Fruit fly (Drosophila melanogaster): ENCODE data around the gene capt.
A peak's percentile ranks its signal among the peaks of the same experiment; 100 is the strongest.

Gene capt

DNA sequence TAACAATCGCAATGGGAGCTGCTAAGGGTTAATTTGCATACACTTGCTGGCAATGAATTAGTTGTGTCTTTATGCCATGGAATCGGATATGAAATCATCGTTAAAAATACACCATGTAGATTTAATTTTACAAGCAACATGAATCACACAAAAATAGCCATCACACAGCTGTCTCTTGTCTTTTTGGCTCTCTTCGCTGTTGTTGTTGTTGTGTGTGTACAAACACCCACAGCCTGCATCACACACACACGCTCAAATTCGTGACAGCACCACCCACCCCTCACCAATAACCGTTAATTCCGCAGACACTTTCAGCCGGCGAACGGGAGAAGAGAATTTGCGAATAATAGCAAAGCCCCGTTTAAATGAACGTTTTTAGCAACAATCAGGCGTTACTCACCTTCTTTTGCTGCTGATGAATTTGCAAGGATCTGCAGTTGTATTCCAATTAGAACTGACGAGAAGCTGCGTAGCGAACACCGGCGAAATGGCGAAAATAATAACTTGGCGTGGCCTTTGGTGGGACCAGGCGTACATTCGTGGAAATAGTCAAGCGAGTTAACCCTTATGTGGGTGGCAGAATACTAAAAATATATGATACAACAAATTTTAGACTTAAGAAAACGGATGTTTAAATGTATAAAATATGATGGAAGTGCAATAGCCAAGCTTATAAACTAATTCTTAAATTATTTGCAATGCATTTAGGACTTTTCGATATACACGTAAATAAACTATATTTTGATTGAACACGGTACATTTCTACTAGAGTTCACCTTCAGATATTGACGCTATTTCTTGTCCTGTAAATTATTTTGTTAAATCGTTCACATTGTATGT, at the start of gene capt (continued):
- TF ChIP-seq CG34422 (GFP tag; IDR thresholded peaks at IDR 0.05) (peak; percentile 95), CG15073 (GFP tag; optimal IDR thresholded peaks at IDR 0.05) (no peak), CG7987 (GFP tag; optimal IDR thresholded peaks at IDR 0.05) (no peak), pzg (GFP tag; optimal IDR thresholded peaks at IDR 0.05) (peak; percentile 39), knrl (GFP tag; IDR thresholded peaks at IDR 0.05; ENCODE audit: partially characterized antibody) (no peak), BEAF-32 (GFP tag; optimal IDR thresholded peaks at IDR 0.05) (peak; percentile 24), bowl (GFP tag; IDR thresholded peaks at IDR 0.05) (no peak), jing (GFP tag; optimal IDR thresholded peaks at IDR 0.05) (no peak), CG8281 (tag; optimal IDR thresholded peaks at IDR 0.05) (no peak), CG18599 (GFP tag; optimal IDR thresholded peaks at IDR 0.05) (peak; percentile 54), CG10366 (GFP tag; IDR thresholded peaks at IDR 0.05) (peak; percentile 14; the same call in 1 of the 2 replicates), Awh (GFP tag; IDR thresholded peaks at IDR 0.05) (no peak), gfzf (GFP tag; optimal IDR thresholded peaks at IDR 0.05) (peak; percentile 75), Ravus (GFP tag; IDR thresholded peaks at IDR 0.05) (no peak), gce (GFP tag; IDR thresholded peaks at IDR 0.05) (no peak), CG11723 (GFP tag; optimal IDR thresholded peaks at IDR 0.05) (peak; percentile 26), Doc3 (GFP tag; IDR thresholded peaks at IDR 0.05; ENCODE audit: partially characterized antibody) (no peak), en (GFP tag; optimal IDR thresholded peaks at IDR 0.05) (no peak), her (GFP tag; optimal IDR thresholded peaks at IDR 0.05) (peak; percentile 2), gcm (GFP tag; optimal IDR thresholded peaks at IDR 0.05) (peak; percentile 44), vnd (GFP tag; IDR thresholded peaks at IDR 0.05; ENCODE audit: partially characterized antibody) (no peak), CG17802 (tag; optimal IDR thresholded peaks at IDR 0.05) (no peak), dan (GFP tag; IDR thresholded peaks at IDR 0.05) (no peak), Pdp1 (GFP tag; optimal IDR thresholded peaks at IDR 0.05) (peak; percentile 18 to 31), Atf-2 (GFP tag; optimal IDR thresholded peaks at IDR 0.05) (no peak), ERR (GFP tag; optimal IDR thresholded peaks at IDR 0.05) (no peak), pita (GFP tag; optimal IDR thresholded peaks at IDR 0.05) (no peak), tap (tag; optimal IDR thresholded peaks at IDR 0.05) (no peak), CG4360 (GFP tag; IDR thresholded peaks at IDR 0.05) (peak; percentile 88), CG14014 (GFP tag; IDR thresholded peaks at IDR 0.05) (no peak), Rx (GFP tag; IDR thresholded peaks at IDR 0.05) (peak; percentile 25; the same call in 1 of the 2 replicates), Antp (GFP tag; optimal IDR thresholded peaks at IDR 0.05) (no peak), toy (GFP tag; IDR thresholded peaks at IDR 0.05) (no peak), CG4854 (GFP tag; optimal IDR thresholded peaks at IDR 0.05) (no peak), chinmo (GFP tag; IDR thresholded peaks at IDR 0.05; ENCODE audit: partially characterized antibody) (peak; percentile 82; the same call in 1 of the 4 replicates), PHDP (tag; optimal IDR thresholded peaks at IDR 0.05) (peak; percentile 35), Deaf1 (tag; optimal IDR thresholded peaks at IDR 0.05) (no peak), gsb-n (tag; optimal IDR thresholded peaks at IDR 0.05) (no peak), CG9727 (GFP tag; optimal IDR thresholded peaks at IDR 0.05) (peak; percentile 18), E2f1 (GFP tag; IDR thresholded peaks at IDR 0.05) (no peak), pum (GFP tag; optimal IDR thresholded peaks at IDR 0.05) (no peak), twi (tag; optimal IDR thresholded peaks at IDR 0.05) (no peak), CG6791 (GFP tag; IDR thresholded peaks at IDR 0.05; ENCODE audit: partially characterized antibody) (no peak), scrt (GFP tag; optimal IDR thresholded peaks at IDR 0.05) (peak; percentile 36), CG1024 (GFP tag; IDR thresholded peaks at IDR 0.05) (no peak), Camta (GFP tag; optimal IDR thresholded peaks at IDR 0.05) (no peak), HLH54F (GFP tag; optimal IDR thresholded peaks at IDR 0.05) (peak; percentile 16), CG12744 (GFP tag; optimal IDR thresholded peaks at IDR 0.05) (no peak), CG13123 (GFP tag; optimal IDR thresholded peaks at IDR 0.05) (no peak)
